Fruit fly (Drosophila melanogaster) Kc167 (cell line): Measurements from ENCODE around the gene ewg.

Source experiments
- h ChIP-seq: fragments of >200 bp; optimal IDR thresholded peaks from 3 replicates; lab custom pipeline; 2018; ENCODE audit warnings: missing external identifiers
- insv ChIP-seq: fragments of >200 bp; optimal IDR thresholded peaks from 3 replicates; lab custom pipeline; 2018; ENCODE audit warnings: missing external identifiers

DNA sequence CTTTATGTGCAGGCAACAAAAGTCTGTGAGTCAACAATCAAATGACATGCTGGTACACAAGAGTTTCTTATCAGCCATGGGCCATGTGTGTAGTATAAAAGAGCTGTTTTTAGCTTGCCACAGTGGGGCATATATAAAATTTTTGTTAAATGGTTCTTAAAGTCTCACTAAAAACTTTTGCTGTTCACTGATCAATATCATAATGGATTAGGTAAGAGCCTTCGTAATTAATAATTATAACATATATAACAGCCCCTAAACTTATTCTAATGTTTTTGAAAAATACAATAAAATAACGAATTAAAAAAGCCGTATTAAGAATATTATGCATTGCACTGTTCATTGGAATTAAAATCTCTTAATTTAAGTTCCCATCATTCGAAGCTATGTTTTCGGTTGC is 13.7 kb upstream of the ewg start:
- no peak for TF ChIP-seq h (lab: Kevin White, UChicago)
- TF ChIP-seq insv (lab: Kevin White, UChicago), result no peak
